Worm (Caenorhabditis elegans): Measurements from ENCODE around the gene suds-3.
A peak's percentile ranks its signal among the peaks of the same experiment; 100 is the strongest.

Gene suds-3

ce11 chrV:9948840-9949239, 18.0 kb downstream of the suds-3 start, which contains the start of gene nlp-58:
Gene nlp-58, minus strand, starts transcription at chrV:9948940.
- TF ChIP-seq pros-1 (tag; optimal IDR thresholded peaks at IDR 0.05): no peak
- no peak for TF ChIP-seq F13H6.1 (tag; optimal IDR thresholded peaks at IDR 0.05)
- no peak for TF ChIP-seq hlh-8 (tag; optimal IDR thresholded peaks at IDR 0.05)
- no peak for TF ChIP-seq unc-3 (GFP tag; conservative IDR thresholded peaks at IDR 0.05)
- no peak for TF ChIP-seq unc-3 (tag; optimal IDR thresholded peaks at IDR 0.05)
- TF ChIP-seq tbx-7 (tag; optimal IDR thresholded peaks at IDR 0.05): no peak
- TF ChIP-seq C38D4.7 (GFP tag; optimal IDR thresholded peaks at IDR 0.05): no peak
- TF ChIP-seq hlh-13 (GFP tag; optimal IDR thresholded peaks at IDR 0.05): no peak

- TF ChIP-seq F13H6.1 (tag; optimal IDR thresholded peaks at IDR 0.05): no peak
- TF ChIP-seq ceh-45 (GFP tag; IDR thresholded peaks at IDR 0.05): no peak
- no peak for TF ChIP-seq pha-4 (tag; optimal IDR thresholded peaks at IDR 0.05)
- no peak for TF ChIP-seq ama-1 (optimal IDR thresholded peaks at IDR 0.05)
- TF ChIP-seq ceh-18 (tag; optimal IDR thresholded peaks at IDR 0.05): no peak
- no peak for TF ChIP-seq pqm-1 (tag; optimal IDR thresholded peaks at IDR 0.05)
- no peak for TF ChIP-seq dve-1 (tag; optimal IDR thresholded peaks at IDR 0.05)
- TF ChIP-seq K02D7.2 (tag; optimal IDR thresholded peaks at IDR 0.05): no peak
- TF ChIP-seq pros-1 (tag; optimal IDR thresholded peaks at IDR 0.05): no peak
- TF ChIP-seq pha-2 (tag; optimal IDR thresholded peaks at IDR 0.05): no peak
- no peak for TF ChIP-seq elt-2 (tag; optimal IDR thresholded peaks at IDR 0.05)
- TF ChIP-seq ceh-48 (tag; optimal IDR thresholded peaks at IDR 0.05): no peak
- TF ChIP-seq tbx-2 (tag; optimal IDR thresholded peaks at IDR 0.05): no peak
- TF ChIP-seq ets-4 (tag; optimal IDR thresholded peaks at IDR 0.05): no peak
- no peak for TF ChIP-seq ceh-24 (tag; optimal IDR thresholded peaks at IDR 0.05)
- TF ChIP-seq C38D4.7 (GFP tag; optimal IDR thresholded peaks at IDR 0.05): no peak
- TF ChIP-seq fkh-6 (tag; optimal IDR thresholded peaks at IDR 0.05): no peak
- TF ChIP-seq gmeb-2 (tag; optimal IDR thresholded peaks at IDR 0.05): no peak
- no peak for TF ChIP-seq dmd-4 (tag; optimal IDR thresholded peaks at IDR 0.05; ENCODE audit: borderline replicate concordance)
- no peak for TF ChIP-seq elt-4 (tag; optimal IDR thresholded peaks at IDR 0.05)
These were observed 20.0 kb downstream of the suds-3 start, which contains the start of gene ttr-46 for ce11 chrV:9950861-9951260. Gene ttr-46, plus strand, starts transcription at chrV:9951233.

ce11 chrV:9952396-9952795, 21.6 kb downstream of the suds-3 start, which contains the start of gene mam-5:
Gene mam-5, plus strand, starts transcription at chrV:9952699.
- TF ChIP-seq tbx-7 (tag; optimal IDR thresholded peaks at IDR 0.05): no peak

- no peak for TF ChIP-seq unc-42 (tag; optimal IDR thresholded peaks at IDR 0.05)
- TF ChIP-seq pat-9 (tag; optimal IDR thresholded peaks at IDR 0.05): no peak
- TF ChIP-seq ceh-9 (tag; optimal IDR thresholded peaks at IDR 0.05): no peak
- no peak for TF ChIP-seq ceh-24 (tag; optimal IDR thresholded peaks at IDR 0.05)
- no peak for TF ChIP-seq mec-3 (tag; optimal IDR thresholded peaks at IDR 0.05; ENCODE audit: borderline replicate concordance)
- no peak for TF ChIP-seq Y22D7AL.16 (tag; optimal IDR thresholded peaks at IDR 0.05)
- no peak for TF ChIP-seq fax-1 (tag; optimal IDR thresholded peaks at IDR 0.05)
- no peak for TF ChIP-seq ceh-30 (tag; optimal IDR thresholded peaks at IDR 0.05)
- TF ChIP-seq nhr-11 (tag; optimal IDR thresholded peaks at IDR 0.05): no peak
- no peak for TF ChIP-seq lim-6 (tag; optimal IDR thresholded peaks at IDR 0.05)
These were observed 27.4 kb downstream of the suds-3 start, which contains the start of gene anmt-3 for ce11 chrV:9958231-9958630. Gene anmt-3, minus strand, starts transcription at chrV:9958331.

- TF ChIP-seq unc-55 (GFP tag; optimal IDR thresholded peaks at IDR 0.05): peak; percentile 87
- TF ChIP-seq sox-4 (tag; optimal IDR thresholded peaks at IDR 0.05): no peak
- TF ChIP-seq ceh-18 (tag; optimal IDR thresholded peaks at IDR 0.05): peak; percentile 84
- no peak for TF ChIP-seq lin-11 (tag; optimal IDR thresholded peaks at IDR 0.05)
- no peak for TF ChIP-seq ceh-30 (tag; optimal IDR thresholded peaks at IDR 0.05)
- no peak for TF ChIP-seq pqm-1 (tag; optimal IDR thresholded peaks at IDR 0.05)
- TF ChIP-seq sdc-2 (tag; optimal IDR thresholded peaks at IDR 0.05): no peak
- TF ChIP-seq ceh-19 (GFP tag; optimal IDR thresholded peaks at IDR 0.05): no peak
- no peak for TF ChIP-seq odd-2 (tag; optimal IDR thresholded peaks at IDR 0.05)
- no peak for TF ChIP-seq tbx-7 (tag; optimal IDR thresholded peaks at IDR 0.05)
- TF ChIP-seq C38D4.7 (GFP tag; optimal IDR thresholded peaks at IDR 0.05): no peak
- TF ChIP-seq ceh-6 (GFP tag; optimal IDR thresholded peaks at IDR 0.05): no peak
- no peak for TF ChIP-seq ahr-1 (tag; optimal IDR thresholded peaks at IDR 0.05)
- TF ChIP-seq nhr-11 (tag; optimal IDR thresholded peaks at IDR 0.05): no peak
- peak; percentile 71 for TF ChIP-seq rnt-1 (tag; optimal IDR thresholded peaks at IDR 0.05)
- no peak for TF ChIP-seq ceh-45 (GFP tag; IDR thresholded peaks at IDR 0.05)
- TF ChIP-seq pat-9 (tag; optimal IDR thresholded peaks at IDR 0.05): no peak
- TF ChIP-seq ceh-22 (tag; optimal IDR thresholded peaks at IDR 0.05): no peak
- no peak for TF ChIP-seq lim-6 (tag; optimal IDR thresholded peaks at IDR 0.05)
- peak; percentile 1 for TF ChIP-seq nfya-1 (tag; optimal IDR thresholded peaks at IDR 0.05)
- TF ChIP-seq pag-3 (tag; optimal IDR thresholded peaks at IDR 0.05; ENCODE audit: borderline replicate concordance): no peak
- TF ChIP-seq pha-2 (tag; optimal IDR thresholded peaks at IDR 0.05): no peak
These were observed 27.8 kb downstream of the suds-3 start for ce11 chrV:9958654-9959053.
